Fruit fly (Drosophila melanogaster): Measurements from ENCODE around the gene Amt.

- TF ChIP-seq ovo (GFP tag; optimal IDR thresholded peaks at IDR 0.05) (peak; percentile 91), CG33017 (tag; optimal IDR thresholded peaks at IDR 0.05) (peak; percentile 98), CG12768 (GFP tag; optimal IDR thresholded peaks at IDR 0.05) (peak; percentile 98), CG7101 (tag; optimal IDR thresholded peaks at IDR 0.05) (peak; percentile 99), toe (GFP tag; optimal IDR thresholded peaks at IDR 0.05) (peak; percentile 98), pad (GFP tag; optimal IDR thresholded peaks at IDR 0.05) (peak; percentile 90), kay (GFP tag; ENCODE audit: borderline replicate concordance) (no peak), bab1 (GFP tag; optimal IDR thresholded peaks at IDR 0.05) (peak; percentile 98), CG7045 (GFP tag; optimal IDR thresholded peaks at IDR 0.05) (peak; percentile 98)
Observed at dm6 chr3R:15275158-15275623, 26.3 kb upstream of the Amt start, which contains the start of the genes Cp190 and CG4338.
